Worm (Caenorhabditis elegans) whole organism, early embryonic: ENCODE results near the gene C02H6.1.

ENCODE experiments used
- B0310.2 ChIP-seq: sonication (generic microtip); optimal IDR thresholded peaks from 2 replicates; lab custom pipeline; 2016; ENCODE audit warnings: mild to moderate bottlenecking, missing genetic modification characterization, missing compliant biosample characterization
- F13C5.2 ChIP-seq: sonication (generic microtip); optimal IDR thresholded peaks from 2 replicates; lab custom pipeline; 2017; ENCODE audit warnings: mild to moderate bottlenecking, missing genetic modification characterization, inconsistent platforms, missing compliant biosample characterization
- aly-1 ChIP-seq: sonication (generic microtip); optimal IDR thresholded peaks from 2 replicates; lab custom pipeline; 2016; ENCODE audit warnings: missing genetic modification characterization, missing compliant biosample characterization
- ama-1 ChIP-seq: fragments of 150-350 bp; optimal IDR thresholded peaks from 2 replicates; lab custom pipeline; 2014
- ceh-13 ChIP-seq: fragments of 200-800 bp; sonication (Bioruptor generic); optimal IDR thresholded peaks from 2 replicates; lab custom pipeline; 2018; ENCODE audit warnings: mild to moderate bottlenecking, missing genetic modification characterization, missing compliant biosample characterization
- ceh-36 ChIP-seq: sonication (generic microtip); optimal IDR thresholded peaks from 2 replicates; lab custom pipeline; 2016; ENCODE audit warnings: missing genetic modification characterization, inconsistent platforms, missing compliant biosample characterization
- ets-7 ChIP-seq: sonication (generic microtip); optimal IDR thresholded peaks from 2 replicates; lab custom pipeline; 2016; ENCODE audit warnings: missing genotype, missing genetic modification characterization, missing compliant biosample characterization
- flt-1 ChIP-seq: fragments of 200-800 bp; sonication (Bioruptor generic); IDR thresholded peaks from 2 replicates; pipeline ENCODE4 v1.3.6; 2022; ENCODE audit warnings: missing genetic modification characterization, missing compliant biosample characterization
- hmbx-1 ChIP-seq: sonication (generic microtip); optimal IDR thresholded peaks from 2 replicates; lab custom pipeline; 2016; ENCODE audit warnings: mild to moderate bottlenecking, missing genetic modification characterization, missing compliant biosample characterization
- hmg-4 ChIP-seq: fragments of 200-800 bp; sonication (Bioruptor generic); optimal IDR thresholded peaks from 2 replicates; lab custom pipeline; 2018; ENCODE audit warnings: mild to moderate bottlenecking, missing genetic modification characterization, missing compliant biosample characterization
- hnd-1 ChIP-seq: sonication (generic microtip); optimal IDR thresholded peaks from 2 replicates; lab custom pipeline; 2016; ENCODE audit warnings: missing genetic modification characterization, missing compliant biosample characterization
- pes-1 ChIP-seq: fragments of 200-800 bp; sonication (Bioruptor generic); IDR thresholded peaks from 2 replicates; pipeline ENCODE4 v1.3.6; 2022; ENCODE audit warnings: missing genetic modification reagents, missing genetic modification characterization, missing compliant biosample characterization
- scrt-1 ChIP-seq: fragments of 200-800 bp; sonication (Bioruptor generic); IDR thresholded peaks from 2 replicates; pipeline ENCODE4 v1.3.6; 2022; ENCODE audit warnings: missing genetic modification characterization, missing compliant biosample characterization
- sea-1 ChIP-seq: fragments of 200-800 bp; sonication (Bioruptor generic); conservative IDR thresholded peaks from 2 replicates; pipeline ENCODE4 v1.3.6; 2022; ENCODE audit warnings: missing genetic modification characterization, missing compliant biosample characterization
- tbx-11 ChIP-seq: fragments of 200-800 bp; sonication (Bioruptor generic); IDR thresholded peaks from 2 replicates; pipeline ENCODE4 v1.3.6; 2022; ENCODE audit warnings: missing genetic modification characterization, missing compliant biosample characterization
- tbx-37 ChIP-seq: fragments of 200-800 bp; sonication (Bioruptor generic); conservative IDR thresholded peaks from 2 replicates; pipeline ENCODE4 v1.3.6; 2022; ENCODE audit warnings: missing genetic modification reagents, missing genetic modification characterization, missing compliant biosample characterization
- tra-4 ChIP-seq: sonication (generic microtip); optimal IDR thresholded peaks from 2 replicates; lab custom pipeline; 2017; ENCODE audit warnings: missing genetic modification characterization, missing compliant biosample characterization

Gene C02H6.1

DNA sequence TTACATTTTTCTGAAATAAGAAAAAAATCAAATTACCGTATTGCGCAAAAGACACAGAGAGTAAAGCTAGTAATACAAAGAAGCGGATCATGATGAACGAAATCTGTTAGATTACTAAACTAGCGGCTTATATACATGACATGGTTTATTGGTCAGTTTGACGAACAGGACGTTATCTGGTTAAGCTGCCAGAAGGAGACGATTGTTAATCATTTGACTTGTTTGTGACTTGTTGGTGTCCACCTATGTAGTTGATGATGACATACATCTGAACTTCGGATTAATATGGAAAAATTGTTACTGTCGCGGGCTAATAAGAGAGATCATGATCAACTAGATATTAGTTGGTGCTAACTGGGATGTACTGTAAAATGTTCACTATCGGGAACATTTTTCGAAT, 10.4 kb upstream of the C02H6.1 start, which contains the start of gene cnc-9:
cnc-9 (minus strand) TSS at position 101 of the 400 bp plus-strand sequence.
- TF ChIP-seq sea-1 (no peak), hmbx-1 (no peak), ets-7 (tag; lab: Kevin White, UChicago) (no peak), flt-1 (GFP tag; lab: Robert Waterston, UW) (no peak), hmg-4 (no peak), scrt-1 (GFP tag; lab: Robert Waterston, UW) (no peak), F13C5.2 (tag; lab: Kevin White, UChicago) (no peak), ama-1 (lab: Kevin White, UChicago) (no peak), tbx-11 (no peak), tra-4 (tag; lab: Kevin White, UChicago) (no peak), pes-1 (GFP tag; lab: Robert Waterston, UW) (no peak), ceh-13 (GFP tag; lab: Kevin White, UChicago) (no peak), aly-1 (no peak), hnd-1 (tag; lab: Kevin White, UChicago) (no peak), ceh-36 (tag; lab: Kevin White, UChicago) (no peak), B0310.2 (tag; lab: Kevin White, UChicago) (no peak)

- TF ChIP-seq F13C5.2 (tag; lab: Kevin White, UChicago), result no peak
- no peak for TF ChIP-seq tra-4 (tag; lab: Kevin White, UChicago)
- no peak for TF ChIP-seq ceh-36 (tag; lab: Kevin White, UChicago)
- no peak for TF ChIP-seq tbx-11
- no peak for TF ChIP-seq ceh-13 (GFP tag; lab: Kevin White, UChicago)
- no peak for TF ChIP-seq hmg-4
- TF ChIP-seq tbx-37, result no peak
- no peak for TF ChIP-seq pes-1 (GFP tag; lab: Robert Waterston, UW)
- no peak for TF ChIP-seq ama-1 (lab: Kevin White, UChicago)
- TF ChIP-seq ets-7 (tag; lab: Kevin White, UChicago), result no peak
- TF ChIP-seq scrt-1 (GFP tag; lab: Robert Waterston, UW), result no peak
- no peak for TF ChIP-seq flt-1 (GFP tag; lab: Robert Waterston, UW)
- TF ChIP-seq hmbx-1, result no peak
- no peak for TF ChIP-seq hnd-1 (tag; lab: Kevin White, UChicago)
- TF ChIP-seq aly-1, result no peak
- TF ChIP-seq sea-1, result no peak
- no peak for TF ChIP-seq B0310.2 (tag; lab: Kevin White, UChicago)
Measured at ce11 chrV:7399202-7399601, 9.5 kb upstream of the C02H6.1 start, which contains the start of gene gst-41. TSS of gene gst-41 (minus strand) at chrV:7399302.

DNA sequence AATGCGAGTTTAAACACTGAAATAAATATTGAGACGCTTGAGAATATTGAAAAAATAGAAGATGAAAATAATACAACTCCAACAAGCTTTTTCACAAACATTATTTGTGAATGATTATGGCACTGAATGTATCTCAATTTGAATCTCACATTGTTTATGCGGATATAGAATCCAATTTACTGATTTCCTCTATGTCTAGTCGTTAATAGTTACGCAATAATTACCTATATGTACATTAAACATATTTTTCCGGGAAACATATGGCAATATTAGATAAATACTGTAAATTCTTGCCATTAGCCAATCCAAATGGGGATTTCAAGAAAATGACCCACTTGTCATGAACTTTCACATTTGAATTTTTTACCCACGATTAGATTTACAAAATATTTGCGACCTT, 5.7 kb upstream of the C02H6.1 start, which contains the start of gene srx-9:
srx-9 (minus strand) TSS at position 101 of the 400 bp plus-strand sequence.
- TF ChIP-seq ets-7 (tag; lab: Kevin White, UChicago), result no peak
- no peak for TF ChIP-seq pes-1 (GFP tag; lab: Robert Waterston, UW)
- no peak for TF ChIP-seq tbx-11
- no peak for TF ChIP-seq ceh-36 (tag; lab: Kevin White, UChicago)
- TF ChIP-seq ama-1 (lab: Kevin White, UChicago), result no peak
- no peak for TF ChIP-seq sea-1
- TF ChIP-seq hmg-4, result no peak
- TF ChIP-seq ceh-13 (GFP tag; lab: Kevin White, UChicago), result no peak
- TF ChIP-seq F13C5.2 (tag; lab: Kevin White, UChicago), result no peak
- TF ChIP-seq flt-1 (GFP tag; lab: Robert Waterston, UW), result no peak
- no peak for TF ChIP-seq hnd-1 (tag; lab: Kevin White, UChicago)
- TF ChIP-seq B0310.2 (tag; lab: Kevin White, UChicago), result no peak
- no peak for TF ChIP-seq hmbx-1
- no peak for TF ChIP-seq tbx-37
- TF ChIP-seq scrt-1 (GFP tag; lab: Robert Waterston, UW), result no peak
- TF ChIP-seq aly-1, result no peak
- TF ChIP-seq tra-4 (tag; lab: Kevin White, UChicago), result no peak

DNA sequence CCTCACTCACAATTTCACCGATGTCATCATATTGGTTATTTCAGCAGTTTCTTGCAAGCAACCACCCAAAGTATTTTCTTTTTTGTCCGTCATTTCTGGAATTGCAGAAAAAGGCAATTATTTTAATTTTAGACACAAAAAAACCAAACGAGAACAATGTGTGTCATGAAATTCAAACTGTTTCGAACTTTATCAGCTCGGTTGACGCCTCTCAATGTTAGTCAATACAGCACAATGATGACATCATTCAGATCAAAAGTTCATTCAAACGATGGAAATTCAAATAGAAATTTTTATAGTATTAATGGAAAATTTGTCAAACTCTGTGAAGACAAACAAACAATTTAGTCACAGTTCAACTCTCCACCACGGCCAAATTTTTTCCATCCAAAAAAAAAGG, 2.3 kb upstream of the C02H6.1 start, which contains the start of gene fbxa-105:
fbxa-105 (minus strand) TSS at position 97 of the 400 bp plus-strand sequence.
- TF ChIP-seq flt-1 (GFP tag; lab: Robert Waterston, UW) (no peak), F13C5.2 (tag; lab: Kevin White, UChicago) (no peak), aly-1 (no peak), scrt-1 (GFP tag; lab: Robert Waterston, UW) (no peak), ceh-36 (tag; lab: Kevin White, UChicago) (no peak), tra-4 (tag; lab: Kevin White, UChicago) (no peak), hmbx-1 (no peak), B0310.2 (tag; lab: Kevin White, UChicago) (no peak), hnd-1 (tag; lab: Kevin White, UChicago) (no peak), hmg-4 (no peak), pes-1 (GFP tag; lab: Robert Waterston, UW) (no peak), ets-7 (tag; lab: Kevin White, UChicago) (no peak), sea-1 (no peak), ama-1 (lab: Kevin White, UChicago) (no peak), tbx-11 (no peak), tbx-37 (no peak)

ce11 chrV:7387755-7388154, 1.9 kb downstream of the C02H6.1 start, which contains the start of gene C02H6.3:
TSS of gene C02H6.3 (minus strand) at chrV:7387855.
- TF ChIP-seq scrt-1 (GFP tag; lab: Robert Waterston, UW) (no peak), F13C5.2 (tag; lab: Kevin White, UChicago) (no peak), tra-4 (tag; lab: Kevin White, UChicago) (no peak), ceh-36 (tag; lab: Kevin White, UChicago) (no peak), B0310.2 (tag; lab: Kevin White, UChicago) (no peak), tbx-11 (no peak), ets-7 (tag; lab: Kevin White, UChicago) (no peak), ceh-13 (GFP tag; lab: Kevin White, UChicago) (no peak), ama-1 (lab: Kevin White, UChicago) (no peak), flt-1 (GFP tag; lab: Robert Waterston, UW) (no peak), pes-1 (GFP tag; lab: Robert Waterston, UW) (no peak), hmg-4 (no peak), sea-1 (no peak), tbx-37 (no peak)

DNA sequence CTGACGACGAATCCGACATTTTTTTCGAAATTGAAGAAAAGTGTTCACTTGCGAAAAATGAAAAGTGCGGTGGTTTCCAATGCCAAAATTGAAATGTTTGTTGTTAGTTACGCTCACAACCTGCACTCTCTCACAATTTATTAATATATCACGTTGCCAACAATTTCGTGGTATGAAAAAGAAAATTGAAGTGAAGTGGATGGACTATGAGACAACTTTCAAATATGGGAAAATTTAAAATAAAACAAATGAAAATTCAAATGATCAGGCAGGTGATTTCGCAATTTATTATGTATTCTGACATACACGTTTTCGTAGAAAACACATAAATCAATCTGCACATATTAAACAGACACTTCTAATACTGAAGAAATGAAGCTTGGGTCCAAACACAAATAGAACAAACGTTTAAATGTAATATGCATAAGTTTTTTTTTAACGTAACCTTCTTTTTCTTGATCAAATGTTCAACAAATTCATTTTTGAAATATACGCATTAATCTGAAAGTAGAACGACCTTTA, 3.6 kb downstream of the C02H6.1 start, which contains the start of gene srp-6:
srp-6 (minus strand) TSS at position 51 of the 522 bp plus-strand sequence.
- TF ChIP-seq sea-1 (no peak), flt-1 (GFP tag; lab: Robert Waterston, UW) (no peak), B0310.2 (tag; lab: Kevin White, UChicago) (no peak), tbx-37 (no peak), ets-7 (tag; lab: Kevin White, UChicago) (no peak), hmg-4 (no peak), tbx-11 (no peak), scrt-1 (GFP tag; lab: Robert Waterston, UW) (no peak), pes-1 (GFP tag; lab: Robert Waterston, UW) (no peak), ceh-13 (GFP tag; lab: Kevin White, UChicago) (no peak), ceh-36 (tag; lab: Kevin White, UChicago) (no peak), ama-1 (lab: Kevin White, UChicago) (no peak), hnd-1 (tag; lab: Kevin White, UChicago) (no peak), aly-1 (no peak), tra-4 (tag; lab: Kevin White, UChicago) (no peak), hmbx-1 (no peak), F13C5.2 (tag; lab: Kevin White, UChicago) (no peak)
